Worm (Caenorhabditis elegans): ENCODE measurements around the gene lgc-40.

DNA sequence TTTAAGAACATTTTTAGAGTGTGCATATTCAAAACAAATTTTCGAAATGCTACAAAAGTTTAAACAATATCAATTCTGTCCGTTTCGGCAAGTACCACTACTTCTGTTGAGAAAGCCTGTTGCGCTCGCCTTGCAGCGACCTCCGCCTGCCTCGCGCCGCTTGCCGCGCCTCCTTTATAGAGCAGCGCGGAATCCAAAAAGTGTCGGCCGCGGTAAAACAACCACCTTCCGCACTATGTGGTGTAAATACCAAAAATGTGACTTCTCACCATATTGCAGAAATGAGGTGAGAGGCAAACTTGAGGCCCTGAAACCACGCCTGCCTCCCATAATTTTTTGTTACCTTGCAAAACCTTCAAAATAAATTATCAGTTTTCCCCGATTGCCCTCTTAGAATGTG, 7.0 kb upstream of the lgc-40 start:
- no peak for TF ChIP-seq blmp-1 (tag; optimal IDR thresholded peaks at IDR 0.05)
- no peak for TF ChIP-seq lin-13 (tag; optimal IDR thresholded peaks at IDR 0.05)
- no peak for TF ChIP-seq mab-5 (tag; optimal IDR thresholded peaks at IDR 0.05)
- no peak for TF ChIP-seq sptf-1 (tag; optimal IDR thresholded peaks at IDR 0.05)
- no peak for TF ChIP-seq ham-2 (GFP tag; optimal IDR thresholded peaks at IDR 0.05)
- TF ChIP-seq snpc-4 (tag; optimal IDR thresholded peaks at IDR 0.05), result no peak
- no peak for TF ChIP-seq nhr-28 (tag; optimal IDR thresholded peaks at IDR 0.05)
- no peak for TF ChIP-seq elt-3 (tag; optimal IDR thresholded peaks at IDR 0.05)
- no peak for TF ChIP-seq mls-2 (tag; optimal IDR thresholded peaks at IDR 0.05)
- TF ChIP-seq cnd-1 (tag; optimal IDR thresholded peaks at IDR 0.05), result no peak
- TF ChIP-seq nhr-237 (tag; optimal IDR thresholded peaks at IDR 0.05), result no peak

Measured in whole organism, mixed stage, embryonic.